Worm (Caenorhabditis elegans) whole organism, L4 larva: ENCODE results near the gene kin-21.

Experiments
- ceh-82 ChIP-seq: sonication (generic microtip); optimal IDR thresholded peaks from 2 replicates; lab custom pipeline; 2017; ENCODE audit warnings: missing biosample characterization, missing genetic modification characterization
- dpl-1 ChIP-seq: fragments of 150-350 bp; optimal IDR thresholded peaks from 2 replicates; lab custom pipeline; 2014; ENCODE audit warnings: missing biosample characterization, missing genetic modification reagents, missing genetic modification characterization
- jun-1 ChIP-seq: fragments of 150-350 bp; optimal IDR thresholded peaks from 2 replicates; lab custom pipeline; 2014; ENCODE audit warnings: missing biosample characterization, missing genetic modification reagents, missing genetic modification characterization
- lin-15B ChIP-seq: fragments of 150-350 bp; sonication (generic microtip); optimal IDR thresholded peaks from 3 replicates; lab custom pipeline; 2014; ENCODE audit warnings: missing biosample characterization, missing genetic modification characterization
- lin-38 ChIP-seq: fragments of 200-800 bp; sonication (Bioruptor generic); IDR thresholded peaks from 2 replicates; pipeline ENCODE4 v1.3.6; 2022; ENCODE audit warnings: missing genetic modification reagents, missing genetic modification characterization, missing compliant biosample characterization
- nhr-237 ChIP-seq: sonication (generic microtip); optimal IDR thresholded peaks from 2 replicates; lab custom pipeline; 2017; ENCODE audit warnings: missing biosample characterization, missing genetic modification characterization
- ztf-11 ChIP-seq: fragments of 150-350 bp; optimal IDR thresholded peaks from 2 replicates; lab custom pipeline; 2014; ENCODE audit warnings: missing biosample characterization, missing genetic modification characterization

DNA sequence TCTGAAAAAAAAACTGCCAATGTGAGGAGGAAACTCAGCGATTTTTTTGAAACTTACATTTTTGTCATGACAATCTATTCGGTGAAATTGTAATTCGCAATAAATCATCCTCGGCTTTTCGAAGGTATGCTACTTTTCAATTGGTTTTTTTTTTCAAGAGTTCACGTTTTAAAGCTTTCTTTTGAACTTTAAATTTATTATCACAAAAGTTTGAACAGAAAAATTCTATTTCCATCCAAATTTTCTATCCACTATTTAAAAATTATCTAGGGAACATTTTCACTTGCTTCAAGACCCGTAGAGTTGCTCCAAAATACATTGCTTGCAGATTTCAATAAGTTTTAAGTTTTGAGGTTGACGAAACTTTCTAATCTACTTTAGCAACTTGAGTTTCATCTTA, 13.9 kb downstream of the kin-21 start, which contains the start of gene K07F5.6:
- TF ChIP-seq ztf-11 (tag; lab: Kevin White, UChicago): no peak
- no peak for TF ChIP-seq ceh-82 (tag; lab: Kevin White, UChicago)
- TF ChIP-seq dpl-1: no peak
- TF ChIP-seq nhr-237 (tag; lab: Kevin White, UChicago): no peak
- TF ChIP-seq lin-38 (GFP tag; lab: Robert Waterston, UW): no peak
- TF ChIP-seq jun-1 (tag; lab: Kevin White, UChicago): no peak
- no peak for TF ChIP-seq lin-15B (tag; lab: Kevin White, UChicago)
